Worm (Caenorhabditis elegans): ENCODE data around the gene F44E7.5.

Gene F44E7.5

ce11 chrV:5741237-5741636 is 39.5 kb downstream of the F44E7.5 start:
- TF ChIP-seq nhr-232 (tag; optimal IDR thresholded peaks at IDR 0.05) (no peak), fkh-10 (GFP tag; optimal IDR thresholded peaks at IDR 0.05) (no peak), ref-2 (tag; optimal IDR thresholded peaks at IDR 0.05) (no peak), dmd-4 (tag; optimal IDR thresholded peaks at IDR 0.05; ENCODE audit: borderline replicate concordance) (no peak), ceh-9 (tag; optimal IDR thresholded peaks at IDR 0.05) (no peak), ceh-30 (tag; optimal IDR thresholded peaks at IDR 0.05) (no peak), zip-5 (tag; optimal IDR thresholded peaks at IDR 0.05) (no peak), eyg-1 (tag; optimal IDR thresholded peaks at IDR 0.05) (no peak), ahr-1 (tag; optimal IDR thresholded peaks at IDR 0.05) (no peak), F13H6.1 (tag; optimal IDR thresholded peaks at IDR 0.05) (no peak), npax-4 (tag; optimal IDR thresholded peaks at IDR 0.05) (no peak)

ce11 chrV:5739438-5739837 is 41.3 kb downstream of the F44E7.5 start:
- no peak for TF ChIP-seq sox-4 (tag; optimal IDR thresholded peaks at IDR 0.05)
- no peak for TF ChIP-seq ceh-30 (tag; optimal IDR thresholded peaks at IDR 0.05)
- TF ChIP-seq F13H6.1 (tag; optimal IDR thresholded peaks at IDR 0.05), result no peak
- TF ChIP-seq pqm-1 (tag; optimal IDR thresholded peaks at IDR 0.05), result no peak
- no peak for TF ChIP-seq ceh-45 (GFP tag; IDR thresholded peaks at IDR 0.05)
- no peak for TF ChIP-seq ceh-14 (tag; optimal IDR thresholded peaks at IDR 0.05)
- TF ChIP-seq pros-1 (tag; optimal IDR thresholded peaks at IDR 0.05), result no peak
- TF ChIP-seq nfya-1 (tag; optimal IDR thresholded peaks at IDR 0.05), result no peak
- TF ChIP-seq hlh-30 (tag; optimal IDR thresholded peaks at IDR 0.05; ENCODE audit: insufficient read depth), result no peak
- no peak for TF ChIP-seq C08G9.2 (tag; optimal IDR thresholded peaks at IDR 0.05)
- no peak for TF ChIP-seq lim-6 (tag; optimal IDR thresholded peaks at IDR 0.05)
- no peak for TF ChIP-seq C38D4.7 (GFP tag; optimal IDR thresholded peaks at IDR 0.05)
- TF ChIP-seq K09A11.1 (tag; optimal IDR thresholded peaks at IDR 0.05; ENCODE audit: insufficient read depth), result no peak
- TF ChIP-seq hlh-15 (tag; optimal IDR thresholded peaks at IDR 0.05), result no peak
- TF ChIP-seq rnt-1 (tag; optimal IDR thresholded peaks at IDR 0.05), result no peak

- TF ChIP-seq nfya-1 (tag; optimal IDR thresholded peaks at IDR 0.05) (no peak), elt-2 (tag; optimal IDR thresholded peaks at IDR 0.05) (no peak), hlh-13 (GFP tag; optimal IDR thresholded peaks at IDR 0.05) (no peak), gmeb-2 (tag; optimal IDR thresholded peaks at IDR 0.05) (no peak), ceh-34 (tag; optimal IDR thresholded peaks at IDR 0.05) (no peak)
These were observed 44.7 kb downstream of the F44E7.5 start, which contains the start of gene K09H11.6 for ce11 chrV:5736068-5736467. Gene K09H11.6 (minus strand): TSS chrV:5736168.

ce11 chrV:5730783-5731182 is 49.9 kb downstream of the F44E7.5 start, which contains the start of gene K09H11.15:
Gene K09H11.15 (minus strand): TSS chrV:5730883.
- TF ChIP-seq fkh-6 (tag; optimal IDR thresholded peaks at IDR 0.05) (no peak), unc-3 (GFP tag; conservative IDR thresholded peaks at IDR 0.05) (no peak), unc-3 (tag; optimal IDR thresholded peaks at IDR 0.05) (no peak), nfya-1 (tag; optimal IDR thresholded peaks at IDR 0.05) (no peak), ceh-48 (tag; optimal IDR thresholded peaks at IDR 0.05) (no peak), che-1 (tag; optimal IDR thresholded peaks at IDR 0.05) (no peak), pha-2 (tag; optimal IDR thresholded peaks at IDR 0.05) (no peak), ceh-24 (tag; optimal IDR thresholded peaks at IDR 0.05) (no peak), madf-2 (tag; optimal IDR thresholded peaks at IDR 0.05) (no peak), tbx-7 (tag; optimal IDR thresholded peaks at IDR 0.05) (no peak)

Data from whole organism, late embryonic.